Worm (Caenorhabditis elegans): ENCODE measurements around the gene sdz-21.

sdz-21 gene

ce11 chrIII:5678935-5679334, 22.1 kb upstream of the sdz-21 start, which contains the start of the genes ska-3 and rps-12 (continued):
- TF ChIP-seq daf-12 (tag; optimal IDR thresholded peaks at IDR 0.05) (peak; percentile 75), skn-1 (tag; optimal IDR thresholded peaks at IDR 0.05) (peak; percentile 95), ceh-28 (tag; optimal IDR thresholded peaks at IDR 0.05) (peak; percentile 94), zag-1 (tag; optimal IDR thresholded peaks at IDR 0.05) (peak; percentile 70), nhr-77 (tag; optimal IDR thresholded peaks at IDR 0.05) (peak; percentile 95), fkh-10 (GFP tag; optimal IDR thresholded peaks at IDR 0.05) (peak; percentile 97), snpc-4 (tag; optimal IDR thresholded peaks at IDR 0.05) (peak; percentile 94)

- TF ChIP-seq nhr-237 (tag; optimal IDR thresholded peaks at IDR 0.05) (no peak), R02D3.7 (tag; optimal IDR thresholded peaks at IDR 0.05) (no peak), egl-5 (tag; optimal IDR thresholded peaks at IDR 0.05) (no peak), pqm-1 (tag; optimal IDR thresholded peaks at IDR 0.05) (no peak), unc-62 (GFP tag; optimal IDR thresholded peaks at IDR 0.05) (no peak), zag-1 (tag; optimal IDR thresholded peaks at IDR 0.05) (no peak), nhr-28 (tag; optimal IDR thresholded peaks at IDR 0.05) (no peak), lsy-12 (tag; optimal IDR thresholded peaks at IDR 0.05) (no peak), skn-1 (tag; optimal IDR thresholded peaks at IDR 0.05) (no peak), nhr-76 (tag; optimal IDR thresholded peaks at IDR 0.05) (no peak), ZK546.5 (tag; optimal IDR thresholded peaks at IDR 0.05) (no peak), elt-1 (tag; optimal IDR thresholded peaks at IDR 0.05) (no peak)
Observed at ce11 chrIII:5677790-5678189, 20.9 kb upstream of the sdz-21 start, which contains the start of gene F54E7.9. Gene F54E7.9, minus strand, starts transcription at chrIII:5677890.

- TF ChIP-seq eor-1 (tag; optimal IDR thresholded peaks at IDR 0.05) (no peak), nhr-28 (tag; optimal IDR thresholded peaks at IDR 0.05) (no peak), lin-15B (tag; optimal IDR thresholded peaks at IDR 0.05) (no peak), zag-1 (tag; optimal IDR thresholded peaks at IDR 0.05) (no peak), tbx-2 (tag; optimal IDR thresholded peaks at IDR 0.05) (no peak)
Observed at ce11 chrIII:5675384-5675984, 18.6 kb upstream of the sdz-21 start.

ce11 chrIII:5674196-5674595, 17.4 kb upstream of the sdz-21 start:
- TF ChIP-seq pqm-1 (tag; optimal IDR thresholded peaks at IDR 0.05) (no peak), snpc-4 (tag; optimal IDR thresholded peaks at IDR 0.05) (no peak), egl-27 (tag; optimal IDR thresholded peaks at IDR 0.05) (no peak), eor-1 (tag; optimal IDR thresholded peaks at IDR 0.05) (no peak), nhr-25 (tag; optimal IDR thresholded peaks at IDR 0.05) (no peak), mdl-1 (tag; optimal IDR thresholded peaks at IDR 0.05) (no peak), nhr-12 (tag; optimal IDR thresholded peaks at IDR 0.05) (no peak), nhr-67 (tag; optimal IDR thresholded peaks at IDR 0.05) (no peak), nhr-28 (tag; optimal IDR thresholded peaks at IDR 0.05) (no peak)

ce11 chrIII:5667952-5668489, 11.2 kb upstream of the sdz-21 start:
- TF ChIP-seq unc-39 (tag; optimal IDR thresholded peaks at IDR 0.05) (no peak), nhr-23 (tag; optimal IDR thresholded peaks at IDR 0.05) (no peak), lsy-12 (tag; optimal IDR thresholded peaks at IDR 0.05) (no peak), fos-1 (tag; optimal IDR thresholded peaks at IDR 0.05) (no peak), ZK546.5 (tag; optimal IDR thresholded peaks at IDR 0.05) (no peak), tbx-2 (tag; optimal IDR thresholded peaks at IDR 0.05) (no peak), elt-1 (tag; optimal IDR thresholded peaks at IDR 0.05) (peak; percentile 22), skn-1 (tag; optimal IDR thresholded peaks at IDR 0.05) (no peak), nhr-25 (tag; optimal IDR thresholded peaks at IDR 0.05) (peak; percentile 76), nhr-43 (tag; optimal IDR thresholded peaks at IDR 0.05; ENCODE audit: poor library complexity, severe bottlenecking) (no peak), snpc-4 (tag; optimal IDR thresholded peaks at IDR 0.05) (no peak), nfya-1 (tag; optimal IDR thresholded peaks at IDR 0.05; ENCODE audit: insufficient read depth) (peak; percentile 12), fkh-10 (GFP tag; optimal IDR thresholded peaks at IDR 0.05) (no peak), hmg-11 (tag; optimal IDR thresholded peaks at IDR 0.05) (peak; percentile 19), ama-1 (optimal IDR thresholded peaks at IDR 0.05) (no peak), ztf-11 (tag; optimal IDR thresholded peaks at IDR 0.05) (no peak), zag-1 (tag; optimal IDR thresholded peaks at IDR 0.05) (no peak), ceh-9 (tag; optimal IDR thresholded peaks at IDR 0.05) (no peak), nhr-237 (tag; optimal IDR thresholded peaks at IDR 0.05) (no peak), nhr-77 (tag; optimal IDR thresholded peaks at IDR 0.05) (no peak), ztf-4 (tag; optimal IDR thresholded peaks at IDR 0.05) (no peak), mdl-1 (tag; optimal IDR thresholded peaks at IDR 0.05) (no peak), lin-15B (tag; optimal IDR thresholded peaks at IDR 0.05) (no peak), aly-2 (tag; optimal IDR thresholded peaks at IDR 0.05) (no peak), pha-4 (tag; optimal IDR thresholded peaks at IDR 0.05) (peak; percentile 37), ceh-82 (tag; optimal IDR thresholded peaks at IDR 0.05) (no peak), elt-2 (tag; optimal IDR thresholded peaks at IDR 0.05) (peak; percentile 3), nhr-12 (tag; optimal IDR thresholded peaks at IDR 0.05) (no peak), jun-1 (tag; optimal IDR thresholded peaks at IDR 0.05) (no peak)
